Worm (Caenorhabditis elegans) whole organism, L3 larva: Measurements from ENCODE around the gene ttr-3.

Source experiments
- aly-2 ChIP-seq: fragments of 150-350 bp; optimal IDR thresholded peaks from 2 replicates; lab custom pipeline; 2014; ENCODE audit warnings: missing biosample characterization, missing genetic modification characterization
- ama-1 ChIP-seq: fragments of 150-350 bp; optimal IDR thresholded peaks from 2 replicates; lab custom pipeline; 2018
- ceh-16 ChIP-seq: sonication (generic microtip); optimal IDR thresholded peaks from 2 replicates; lab custom pipeline; 2017; ENCODE audit warnings: missing biosample characterization, missing genetic modification characterization
- ceh-28 ChIP-seq: fragments of 150-350 bp; optimal IDR thresholded peaks from 2 replicates; lab custom pipeline; 2014; ENCODE audit warnings: missing biosample characterization, missing genetic modification reagents, missing genetic modification characterization
- ceh-82 ChIP-seq: fragments of 150-350 bp; optimal IDR thresholded peaks from 2 replicates; lab custom pipeline; 2014; ENCODE audit warnings: missing biosample characterization, missing genetic modification characterization
- egl-27 ChIP-seq: sonication (generic microtip); optimal IDR thresholded peaks from 4 replicates; lab custom pipeline; 2017; ENCODE audit warnings: missing biosample characterization, missing genetic modification reagents, missing genetic modification characterization
- elt-1 ChIP-seq: fragments of 150-350 bp; optimal IDR thresholded peaks from 2 replicates; lab custom pipeline; 2014; ENCODE audit warnings: missing biosample characterization, missing genetic modification characterization
- elt-2 ChIP-seq: sonication (generic microtip); optimal IDR thresholded peaks from 2 replicates; lab custom pipeline; 2016; ENCODE audit warnings: missing genetic modification reagents, mild to moderate bottlenecking, missing genetic modification characterization, missing compliant biosample characterization
- elt-3 ChIP-seq, 3 experiments: fragments of 150-350 bp in 1 of 3; sonication (generic microtip) in 2 of 3; optimal IDR thresholded peaks; 2 replicates in 2 of 3; 4 replicates in 1 of 3; lab custom pipeline; 2014 to 2017; ENCODE audit warnings: missing biosample characterization in 3 of 3, missing genetic modification characterization in 3 of 3
- fkh-10 ChIP-seq: sonication (generic microtip); optimal IDR thresholded peaks from 2 replicates; lab custom pipeline; 2017; ENCODE audit warnings: missing biosample characterization, missing genetic modification reagents, missing genetic modification characterization
- fkh-2 ChIP-seq: fragments of 150-350 bp; optimal IDR thresholded peaks from 2 replicates; lab custom pipeline; 2014; ENCODE audit warnings: missing biosample characterization, missing genetic modification reagents, missing genetic modification characterization
- fos-1 ChIP-seq: fragments of 150-350 bp; optimal IDR thresholded peaks from 2 replicates; lab custom pipeline; 2014; ENCODE audit warnings: missing biosample characterization, missing genetic modification characterization
- hmg-11 ChIP-seq: sonication (generic microtip); optimal IDR thresholded peaks from 2 replicates; lab custom pipeline; 2016; ENCODE audit warnings: missing genetic modification characterization, missing compliant biosample characterization
- jun-1 ChIP-seq: fragments of 150-350 bp; optimal IDR thresholded peaks from 2 replicates; lab custom pipeline; 2014; ENCODE audit warnings: missing biosample characterization, missing genetic modification reagents, missing genetic modification characterization
- lin-39 ChIP-seq: fragments of 150-350 bp; optimal IDR thresholded peaks from 2 replicates; lab custom pipeline; 2018; ENCODE audit warnings: missing biosample characterization, missing genetic modification reagents, missing genetic modification characterization
- lsy-12 ChIP-seq: sonication (generic microtip); optimal IDR thresholded peaks from 2 replicates; lab custom pipeline; 2016; ENCODE audit warnings: mild to moderate bottlenecking, missing genetic modification characterization, missing compliant biosample characterization
- mdl-1 ChIP-seq: fragments of 150-350 bp; optimal IDR thresholded peaks from 2 replicates; lab custom pipeline; 2014; ENCODE audit warnings: missing biosample characterization, missing genetic modification characterization
- mml-1 ChIP-seq: fragments of 150-350 bp; sonication (generic microtip); optimal IDR thresholded peaks from 3 replicates; lab custom pipeline; 2014; ENCODE audit warnings: missing biosample characterization, missing genetic modification characterization
- nfya-1 ChIP-seq: sonication (generic microtip); optimal IDR thresholded peaks from 2 replicates; lab custom pipeline; 2017; ENCODE audit warnings: missing genetic modification characterization, mild to moderate bottlenecking, missing compliant biosample characterization, antibody characterized with exemption, moderate library complexity; ENCODE audit not compliant: insufficient read depth
- nhr-23 ChIP-seq: fragments of 150-350 bp; optimal IDR thresholded peaks from 2 replicates; lab custom pipeline; 2014; ENCODE audit warnings: missing biosample characterization, missing genetic modification reagents, missing genetic modification characterization
- nhr-25 ChIP-seq: sonication (generic microtip); optimal IDR thresholded peaks from 2 replicates; lab custom pipeline; 2017; ENCODE audit warnings: missing biosample characterization, missing genetic modification characterization
- nhr-28 ChIP-seq: fragments of 150-350 bp; optimal IDR thresholded peaks from 2 replicates; lab custom pipeline; 2014; ENCODE audit warnings: missing biosample characterization, missing genetic modification characterization
- nhr-43 ChIP-seq: sonication (generic microtip); optimal IDR thresholded peaks from 2 replicates; lab custom pipeline; 2016; ENCODE audit warnings: mild to moderate bottlenecking, missing genetic modification characterization, missing compliant biosample characterization; ENCODE audit not compliant: poor library complexity, severe bottlenecking
- nhr-67 ChIP-seq: fragments of 150-350 bp; optimal IDR thresholded peaks from 2 replicates; lab custom pipeline; 2014; ENCODE audit warnings: missing biosample characterization, missing genetic modification characterization
- nhr-76 ChIP-seq: fragments of 150-350 bp; sonication (generic microtip); optimal IDR thresholded peaks from 5 replicates; lab custom pipeline; 2014; ENCODE audit warnings: missing biosample characterization, missing genetic modification characterization
- pha-4 ChIP-seq: fragments of 150-350 bp; optimal IDR thresholded peaks from 2 replicates; lab custom pipeline; 2014; ENCODE audit warnings: missing biosample characterization, missing genetic modification reagents, missing genetic modification characterization
- pqm-1 ChIP-seq: fragments of 150-350 bp; optimal IDR thresholded peaks from 2 replicates; lab custom pipeline; 2017; ENCODE audit warnings: missing biosample characterization, missing genetic modification characterization, inconsistent platforms
- sea-2 ChIP-seq: fragments of 150-350 bp; sonication (generic microtip); optimal IDR thresholded peaks from 4 replicates; lab custom pipeline; 2014; ENCODE audit warnings: missing biosample characterization, missing genetic modification reagents, missing genetic modification characterization
- skn-1 ChIP-seq: fragments of 150-350 bp; optimal IDR thresholded peaks from 2 replicates; lab custom pipeline; 2014; ENCODE audit warnings: missing biosample characterization, missing genetic modification characterization
- snpc-4 ChIP-seq: fragments of 150-350 bp; optimal IDR thresholded peaks from 2 replicates; lab custom pipeline; 2014; ENCODE audit warnings: missing biosample characterization, missing genetic modification characterization
- tbx-2 ChIP-seq: sonication (generic microtip); optimal IDR thresholded peaks from 2 replicates; lab custom pipeline; 2016; ENCODE audit warnings: mild to moderate bottlenecking, missing genetic modification characterization, missing compliant biosample characterization
- unc-39 ChIP-seq: sonication (generic microtip); optimal IDR thresholded peaks from 4 replicates; lab custom pipeline; 2017; ENCODE audit warnings: missing biosample characterization, missing genetic modification characterization
- unc-62 ChIP-seq: fragments of 150-350 bp; sonication (generic microtip); optimal IDR thresholded peaks from 4 replicates; lab custom pipeline; 2014; ENCODE audit warnings: missing biosample characterization, missing genetic modification reagents, missing genetic modification characterization
- zag-1 ChIP-seq: fragments of 150-350 bp; optimal IDR thresholded peaks from 2 replicates; lab custom pipeline; 2014; ENCODE audit warnings: missing biosample characterization, missing genetic modification characterization
- ztf-4 ChIP-seq: fragments of 150-350 bp; optimal IDR thresholded peaks from 2 replicates; lab custom pipeline; 2014; ENCODE audit warnings: missing biosample characterization, missing genetic modification characterization

The ttr-3 gene

ce11 chrIII:9920764-9921163 lies 5.8 kb downstream of the ttr-3 start, which contains the start of gene F40F12.3:
F40F12.3 (minus strand) TSS chrIII:9920864.
- TF ChIP-seq fkh-2 (tag; lab: Kevin White, UChicago) (no peak), nhr-43 (tag; lab: Kevin White, UChicago) (no peak), pqm-1 (no peak), nhr-76 (tag; lab: Kevin White, UChicago) (no peak), ceh-28 (tag; lab: Kevin White, UChicago) (no peak), egl-27 (tag; lab: Kevin White, UChicago) (no peak), nhr-25 (no peak), snpc-4 (no peak), sea-2 (GFP tag; lab: Kevin White, UChicago) (no peak), elt-1 (no peak), ceh-16 (no peak), ama-1 (lab: Kevin White, UChicago) (no peak)

ce11 chrIII:9913722-9914121 lies 12.8 kb downstream of the ttr-3 start, which contains the start of gene cbp-3:
cbp-3 (plus strand) TSS chrIII:9913993.
- no peak for TF ChIP-seq tbx-2 (tag; lab: Kevin White, UChicago)
- no peak for TF ChIP-seq elt-1
- no peak for TF ChIP-seq mdl-1 (tag; lab: Kevin White, UChicago)
- peak; percentile 83 for TF ChIP-seq elt-2 (tag; lab: Kevin White, UChicago)
- TF ChIP-seq ceh-82 (tag; lab: Kevin White, UChicago) = no peak
- no peak for TF ChIP-seq mml-1 (tag; lab: Kevin White, UChicago)
- TF ChIP-seq unc-62 (GFP tag; lab: Kevin White, UChicago) = no peak
- no peak for TF ChIP-seq hmg-11
- TF ChIP-seq unc-39 (tag; lab: Kevin White, UChicago) = no peak
- no peak for TF ChIP-seq ama-1 (lab: Kevin White, UChicago)
- TF ChIP-seq nfya-1 (tag; lab: Kevin White, UChicago) = no peak
- TF ChIP-seq ceh-16 = no peak
- peak; percentile 66 for TF ChIP-seq pha-4 (tag; lab: Kevin White, UChicago)
- TF ChIP-seq zag-1 (tag; lab: Kevin White, UChicago) = no peak
- peak; percentile 93 for TF ChIP-seq pqm-1
- no peak for TF ChIP-seq ceh-28 (tag; lab: Kevin White, UChicago)
- TF ChIP-seq lin-39 (tag; lab: Kevin White, UChicago) = no peak
- no peak for TF ChIP-seq nhr-23 (tag; lab: Kevin White, UChicago)
- TF ChIP-seq ztf-4 (tag; lab: Kevin White, UChicago) = no peak
- TF ChIP-seq nhr-25 = no peak
- TF ChIP-seq sea-2 (GFP tag; lab: Kevin White, UChicago) = no peak
- TF ChIP-seq aly-2 (tag; lab: Kevin White, UChicago) = no peak

DNA sequence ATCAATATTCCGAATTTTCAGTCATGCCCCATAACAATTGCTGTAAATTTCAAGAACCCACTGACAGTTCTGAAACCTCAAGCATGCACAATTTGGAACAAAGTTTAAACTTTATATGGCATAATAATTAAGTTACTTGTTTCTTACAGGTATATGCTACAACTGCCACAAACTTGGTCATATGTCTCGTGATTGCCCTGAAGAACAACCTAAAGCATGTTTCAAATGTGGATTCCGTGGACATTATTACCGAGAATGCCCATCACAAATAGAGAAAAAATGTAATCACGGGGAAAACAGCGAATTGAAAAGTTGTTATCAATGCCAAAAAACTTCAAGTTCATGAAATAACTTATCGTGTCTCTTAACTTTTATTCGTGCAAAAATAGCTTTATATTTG lies 13.6 kb downstream of the ttr-3 start:
- TF ChIP-seq elt-2 (tag; lab: Kevin White, UChicago) (peak; percentile 17), elt-3 (tag; optimal IDR thresholded peaks at IDR 0.05; lab: Kevin White, UChicago) (no peak)
- TF ChIP-seq, all 47 proteins: peak for 1

DNA sequence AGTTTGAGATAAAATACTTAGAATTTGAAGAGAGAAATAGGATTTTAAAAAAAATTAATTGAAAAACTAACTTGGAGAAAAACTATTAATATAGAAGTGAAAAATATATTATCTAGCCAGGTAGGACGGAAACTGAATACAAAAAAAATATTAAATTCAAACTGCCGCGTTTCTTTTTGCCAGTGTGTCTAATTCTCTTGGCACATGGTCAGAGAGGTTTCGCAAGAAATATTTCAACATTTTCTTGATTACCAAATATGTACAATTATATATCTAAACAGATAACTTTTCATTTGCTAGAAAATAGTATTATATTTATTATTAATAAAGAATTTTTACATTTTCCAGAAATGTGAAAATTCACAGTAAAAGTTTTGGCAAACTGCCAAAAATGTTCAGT lies 14.0 kb downstream of the ttr-3 start:
- no peak for TF ChIP-seq nhr-25
- TF ChIP-seq fos-1 = no peak
- no peak for TF ChIP-seq nhr-67
- no peak for TF ChIP-seq elt-1
- no peak for TF ChIP-seq nhr-28 (tag; lab: Kevin White, UChicago)
- TF ChIP-seq skn-1 (tag; lab: Kevin White, UChicago) = no peak
- TF ChIP-seq egl-27 (tag; lab: Kevin White, UChicago) = no peak
- TF ChIP-seq fkh-10 (GFP tag; lab: Kevin White, UChicago) = no peak
- TF ChIP-seq jun-1 (tag; lab: Kevin White, UChicago) = no peak
- no peak for TF ChIP-seq mdl-1 (tag; lab: Kevin White, UChicago)
- TF ChIP-seq nhr-23 (tag; lab: Kevin White, UChicago) = no peak
- TF ChIP-seq sea-2 (GFP tag; lab: Kevin White, UChicago) = no peak
- TF ChIP-seq lsy-12 = no peak
- TF ChIP-seq hmg-11 = no peak
- TF ChIP-seq, all 47 proteins: peak for 0
